Worm (Caenorhabditis elegans): ENCODE data around the gene B0250.8.
"Not testable (repeated sequence)": the region's sequence is repeated elsewhere in the genome, so short reads cannot be mapped to it uniquely, and the experiment has no call there.

DNA sequence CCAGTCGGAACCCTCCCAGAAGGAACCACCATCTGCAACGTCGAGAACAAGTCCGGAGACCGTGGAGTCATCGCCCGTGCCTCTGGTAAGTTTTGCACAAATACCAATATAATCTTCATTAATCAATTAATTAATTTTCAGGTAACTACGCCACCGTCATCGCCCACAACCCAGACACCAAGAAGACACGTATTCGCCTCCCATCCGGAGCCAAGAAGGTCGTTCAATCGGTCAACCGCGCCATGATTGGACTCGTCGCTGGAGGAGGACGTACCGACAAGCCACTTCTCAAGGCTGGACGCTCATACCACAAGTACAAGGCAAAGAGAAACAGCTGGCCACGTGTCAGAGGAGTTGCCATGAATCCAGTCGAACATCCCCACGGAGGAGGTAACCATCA, 9.9 kb upstream of the B0250.8 start:
- TF ChIP-seq pha-4 (tag; optimal IDR thresholded peaks at IDR 0.05); Y79H2A.3 (GFP tag; conservative IDR thresholded peaks at IDR 0.05); repo-1 (tag; optimal IDR thresholded peaks at IDR 0.05); F22D6.2 (tag; optimal IDR thresholded peaks at IDR 0.05); mxl-1 (tag; optimal IDR thresholded peaks at IDR 0.05): not testable (repeated sequence)
